Fruit fly (Drosophila melanogaster): ENCODE measurements around the gene Mct1.

Gene Mct1

dm6 chrX:2223454-2223853 lies 34.5 kb downstream of the Mct1 start, which contains the start of gene CG14052:
TSS of gene CG14052 (plus strand) at chrX:2223754.
- TF ChIP-seq EcR (GFP tag; optimal IDR thresholded peaks at IDR 0.05) (no peak), CG34367 (tag; optimal IDR thresholded peaks at IDR 0.05) (no peak), Pif1A (GFP tag; optimal IDR thresholded peaks at IDR 0.05) (no peak), gl (tag; optimal IDR thresholded peaks at IDR 0.05) (no peak), CG13204 (GFP tag; optimal IDR thresholded peaks at IDR 0.05) (no peak), CG8301 (tag; optimal IDR thresholded peaks at IDR 0.05) (no peak), CG10348 (GFP tag; IDR thresholded peaks at IDR 0.05) (no peak), CG9948 (tag; optimal IDR thresholded peaks at IDR 0.05) (no peak), Ets98B (GFP tag; IDR thresholded peaks at IDR 0.05) (no peak), CG12605 (GFP tag; IDR thresholded peaks at IDR 0.05) (no peak), CG14655 (GFP tag; optimal IDR thresholded peaks at IDR 0.05) (no peak), CG8159 (tag; optimal IDR thresholded peaks at IDR 0.05) (no peak), fd96Ca (GFP tag; IDR thresholded peaks at IDR 0.05) (no peak), CG17806 (tag; optimal IDR thresholded peaks at IDR 0.05) (no peak), CG15710 (tag; optimal IDR thresholded peaks at IDR 0.05) (no peak), CG4496 (GFP tag; IDR thresholded peaks at IDR 0.05) (no peak), CG32121 (GFP tag; IDR thresholded peaks at IDR 0.05) (no peak), Snoo (tag; optimal IDR thresholded peaks at IDR 0.05) (no peak)

dm6 chrX:2225138-2225537 lies 36.1 kb downstream of the Mct1 start, which contains the start of gene pcx:
TSS of gene pcx (plus strand) at chrX:2225296.
- TF ChIP-seq Ets98B (GFP tag; IDR thresholded peaks at IDR 0.05) (no peak), rn (GFP tag; IDR thresholded peaks at IDR 0.05) (no peak), CG32121 (GFP tag; IDR thresholded peaks at IDR 0.05) (no peak), CG15710 (tag; optimal IDR thresholded peaks at IDR 0.05) (no peak), Snoo (tag; optimal IDR thresholded peaks at IDR 0.05) (no peak)

dm6 chrX:2241842-2242241 lies 52.9 kb downstream of the Mct1 start, which contains the start of gene kz:
TSS of gene kz (minus strand) at chrX:2242035.
- TF ChIP-seq CG8159 (tag; optimal IDR thresholded peaks at IDR 0.05) = no peak
- TF ChIP-seq gl (tag; optimal IDR thresholded peaks at IDR 0.05) = no peak
- no peak for TF ChIP-seq CG34367 (tag; optimal IDR thresholded peaks at IDR 0.05)
- no peak for TF ChIP-seq CG14655 (GFP tag; optimal IDR thresholded peaks at IDR 0.05)
- TF ChIP-seq Pif1A (GFP tag; optimal IDR thresholded peaks at IDR 0.05) = no peak
- TF ChIP-seq CG12605 (GFP tag; IDR thresholded peaks at IDR 0.05) = no peak
- no peak for TF ChIP-seq D1 (tag; optimal IDR thresholded peaks at IDR 0.05)
- no peak for TF ChIP-seq fd96Ca (GFP tag; IDR thresholded peaks at IDR 0.05)
- TF ChIP-seq CG4496 (GFP tag; IDR thresholded peaks at IDR 0.05) = no peak
- no peak for TF ChIP-seq CG15710 (tag; optimal IDR thresholded peaks at IDR 0.05)

- TF ChIP-seq CG8159 (tag; optimal IDR thresholded peaks at IDR 0.05) = no peak
- TF ChIP-seq CG10348 (GFP tag; IDR thresholded peaks at IDR 0.05) = no peak
These were observed 53.9 kb downstream of the Mct1 start for dm6 chrX:2242897-2243296.

- TF ChIP-seq Pif1A (GFP tag; optimal IDR thresholded peaks at IDR 0.05) (no peak), CG8159 (tag; optimal IDR thresholded peaks at IDR 0.05) (no peak), CG8301 (tag; optimal IDR thresholded peaks at IDR 0.05) (no peak), CG13204 (GFP tag; optimal IDR thresholded peaks at IDR 0.05) (no peak), gl (tag; optimal IDR thresholded peaks at IDR 0.05) (no peak), Pif1B (GFP tag; optimal IDR thresholded peaks at IDR 0.05) (no peak), CG9948 (tag; optimal IDR thresholded peaks at IDR 0.05) (no peak), CG17806 (tag; optimal IDR thresholded peaks at IDR 0.05) (no peak), CG10348 (GFP tag; IDR thresholded peaks at IDR 0.05) (no peak), CG15710 (tag; optimal IDR thresholded peaks at IDR 0.05) (no peak), EcR (GFP tag; optimal IDR thresholded peaks at IDR 0.05) (no peak), CG4496 (GFP tag; IDR thresholded peaks at IDR 0.05) (no peak)
These were observed 55.8 kb downstream of the Mct1 start for dm6 chrX:2244753-2245152.

- TF ChIP-seq CG4496 (GFP tag; IDR thresholded peaks at IDR 0.05) (no peak), rn (GFP tag; IDR thresholded peaks at IDR 0.05) (no peak), CG9948 (tag; optimal IDR thresholded peaks at IDR 0.05) (no peak), CG34367 (tag; optimal IDR thresholded peaks at IDR 0.05) (no peak), Pif1A (GFP tag; optimal IDR thresholded peaks at IDR 0.05) (no peak)
These were observed 56.9 kb downstream of the Mct1 start, which contains the start of gene Or2a for dm6 chrX:2245931-2246330. TSS of gene Or2a (plus strand) at chrX:2246231.

- TF ChIP-seq gl (tag; optimal IDR thresholded peaks at IDR 0.05) (no peak), Pif1A (GFP tag; optimal IDR thresholded peaks at IDR 0.05) (no peak), EcR (GFP tag; optimal IDR thresholded peaks at IDR 0.05) (no peak), Snoo (tag; optimal IDR thresholded peaks at IDR 0.05) (no peak), fd96Ca (GFP tag; IDR thresholded peaks at IDR 0.05) (no peak), Pif1B (GFP tag; optimal IDR thresholded peaks at IDR 0.05) (no peak), CG4496 (GFP tag; IDR thresholded peaks at IDR 0.05) (no peak), CG15710 (tag; optimal IDR thresholded peaks at IDR 0.05) (no peak), CG8159 (tag; optimal IDR thresholded peaks at IDR 0.05) (no peak), CG13204 (GFP tag; optimal IDR thresholded peaks at IDR 0.05) (no peak), CG14655 (GFP tag; optimal IDR thresholded peaks at IDR 0.05) (no peak), CG12605 (GFP tag; IDR thresholded peaks at IDR 0.05) (no peak), CG8301 (tag; optimal IDR thresholded peaks at IDR 0.05) (no peak)
These were observed 60.8 kb downstream of the Mct1 start, which contains the start of gene crn for dm6 chrX:2249763-2250162. TSS of gene crn (minus strand) at chrX:2249983.
